Fruit fly (Drosophila melanogaster) whole organism: ENCODE results near the gene CG42795.

Experiments
- CG8478 ChIP-seq: fragments of >200 bp; optimal IDR thresholded peaks from 2 replicates; lab custom pipeline; 2018; ENCODE audit warnings: inconsistent platforms
- pan ChIP-seq: fragments of >200 bp; optimal IDR thresholded peaks from 2 replicates; lab custom pipeline; 2017
- psq ChIP-seq: fragments of >200 bp; optimal IDR thresholded peaks from 2 replicates; lab custom pipeline; 2017
- usp ChIP-seq: fragments of >200 bp; optimal IDR thresholded peaks from 2 replicates; lab custom pipeline; 2017; ENCODE audit warnings: missing biosample characterization, missing genetic modification characterization, mixed read lengths

DNA sequence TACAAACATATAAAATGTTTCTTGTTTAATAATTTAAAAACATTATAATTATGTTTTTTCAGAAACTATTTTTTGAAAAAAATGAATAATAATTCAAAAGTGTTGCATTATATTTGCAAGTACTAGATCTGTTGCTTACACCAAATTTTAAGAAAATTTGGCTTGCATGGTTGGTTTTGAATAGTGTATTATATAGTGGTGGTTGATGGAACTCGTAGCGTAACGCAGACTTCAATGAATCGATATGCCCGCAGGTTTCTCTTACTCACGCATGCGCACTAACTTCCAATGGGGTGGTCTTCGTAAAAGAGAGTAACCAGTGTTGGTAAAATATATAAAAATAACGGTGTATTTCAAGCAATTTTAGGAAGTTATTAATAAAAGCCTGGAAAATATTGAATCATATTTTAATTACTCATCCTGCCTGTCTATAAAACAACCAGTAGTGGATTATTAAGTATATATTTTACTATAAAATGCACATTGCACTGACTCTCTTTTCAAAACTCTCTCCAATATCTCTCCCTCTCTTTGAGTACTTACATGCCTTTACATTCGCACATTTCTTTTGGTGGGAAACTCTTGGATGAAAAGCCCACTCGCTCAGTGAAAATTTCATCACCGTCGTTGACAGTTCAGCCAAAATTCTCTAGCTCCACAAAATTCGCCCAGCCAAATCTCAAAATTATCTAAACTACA lies 35.3 kb upstream of the CG42795 start, which contains the start of gene Syn:
- no peak for TF ChIP-seq pan (lab: Kevin White, UChicago)
- TF ChIP-seq CG8478 (lab: Kevin White, UChicago): no peak
- TF ChIP-seq usp: no peak
- no peak for TF ChIP-seq psq
